Fruit fly (Drosophila melanogaster): ENCODE data around the gene squ.

Gene squ

DNA sequence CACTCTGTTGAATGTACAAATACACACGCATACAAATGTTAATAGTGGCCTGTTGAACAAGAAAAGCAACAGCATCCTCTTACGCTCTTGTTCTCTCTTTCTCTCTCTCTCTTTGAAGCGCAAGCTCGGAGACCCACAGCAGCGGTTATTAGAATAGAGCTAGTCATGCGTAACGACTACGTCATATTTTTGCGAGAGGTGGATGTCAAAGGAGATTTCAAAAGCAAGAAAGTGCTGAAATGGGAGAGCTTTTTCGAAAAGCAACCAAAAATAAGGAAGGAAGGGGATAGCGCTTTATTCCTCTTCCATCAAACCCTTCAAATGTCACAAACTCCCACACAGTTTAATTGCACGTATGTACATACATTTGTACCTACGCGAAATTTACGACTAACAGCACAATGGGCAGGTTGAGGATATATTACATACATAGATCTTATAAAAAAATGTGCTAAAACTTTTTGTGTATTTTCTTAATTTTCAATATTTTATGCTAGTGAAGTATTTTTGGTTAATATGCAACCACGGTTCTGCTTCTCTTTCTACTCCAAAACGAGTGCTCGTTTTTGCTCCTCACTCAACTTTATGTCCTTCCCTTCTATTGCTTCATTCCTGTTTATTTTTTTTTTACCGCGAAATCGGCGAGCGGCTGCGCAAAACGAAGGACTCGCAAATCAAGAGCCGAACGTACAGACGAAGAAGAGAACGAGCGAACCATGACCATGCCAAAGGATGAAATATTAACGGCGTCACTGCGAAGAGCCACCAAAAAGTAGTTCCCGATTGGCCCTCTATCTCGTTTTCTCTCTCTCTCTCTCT is 10.2 kb downstream of the squ start (continued):
- TF ChIP-seq CG4328 (GFP tag; optimal IDR thresholded peaks at IDR 0.05) (no peak), twi (tag; optimal IDR thresholded peaks at IDR 0.05) (no peak), tio (GFP tag; optimal IDR thresholded peaks at IDR 0.05) (peak; percentile 16), sd (tag; optimal IDR thresholded peaks at IDR 0.05) (no peak), cato (GFP tag; optimal IDR thresholded peaks at IDR 0.05; ENCODE audit: borderline replicate concordance) (no peak), sob (GFP tag; IDR thresholded peaks at IDR 0.05) (no peak), tup (GFP tag; optimal IDR thresholded peaks at IDR 0.05) (no peak), Med (GFP tag) (peak; percentile 70), zen (tag; optimal IDR thresholded peaks at IDR 0.05) (no peak), CG17912 (GFP tag; optimal IDR thresholded peaks at IDR 0.05) (no peak), CG2712 (tag; optimal IDR thresholded peaks at IDR 0.05) (no peak), Drgx (GFP tag; IDR thresholded peaks at IDR 0.05) (no peak), NfI (GFP tag; optimal IDR thresholded peaks at IDR 0.05) (peak; percentile 38), Dp (GFP tag; optimal IDR thresholded peaks at IDR 0.05) (no peak), sqz (GFP tag; optimal IDR thresholded peaks at IDR 0.05) (peak; percentile 10), CG17359 (tag; optimal IDR thresholded peaks at IDR 0.05) (no peak), sc (optimal IDR thresholded peaks at IDR 0.05) (no peak), sc (GFP tag; optimal IDR thresholded peaks at IDR 0.05) (no peak), gfzf (GFP tag; optimal IDR thresholded peaks at IDR 0.05) (no peak), Fer1 (GFP tag; optimal IDR thresholded peaks at IDR 0.05) (no peak), CG43689 (GFP tag; IDR thresholded peaks at IDR 0.05) (no peak), CG18764 (GFP tag; optimal IDR thresholded peaks at IDR 0.05) (no peak), Hand (GFP tag; optimal IDR thresholded peaks at IDR 0.05) (no peak), Deaf1 (tag; optimal IDR thresholded peaks at IDR 0.05) (peak; percentile 93), CG5180 (GFP tag; optimal IDR thresholded peaks at IDR 0.05) (no peak), Gug (GFP tag; IDR thresholded peaks at IDR 0.05) (no peak), CG17829 (tag; optimal IDR thresholded peaks at IDR 0.05) (no peak), CG2116 (GFP tag; optimal IDR thresholded peaks at IDR 0.05) (no peak), Dll (GFP tag; IDR thresholded peaks at IDR 0.05; ENCODE audit: partially characterized antibody) (no peak), D19A (tag; optimal IDR thresholded peaks at IDR 0.05) (no peak), Dip2 (GFP tag; IDR thresholded peaks at IDR 0.05) (no peak), gsb-n (tag; optimal IDR thresholded peaks at IDR 0.05) (no peak), gcm2 (GFP tag; optimal IDR thresholded peaks at IDR 0.05) (no peak), CG10274 (GFP tag; optimal IDR thresholded peaks at IDR 0.05) (no peak), CG6254 (GFP tag; optimal IDR thresholded peaks at IDR 0.05) (no peak), Ets65A (GFP tag) (peak; percentile 63), aop (GFP tag; IDR thresholded peaks at IDR 0.05) (no peak), ase (GFP tag; IDR thresholded peaks at IDR 0.05) (no peak), CG7987 (GFP tag; optimal IDR thresholded peaks at IDR 0.05) (no peak), Stat92E (GFP tag; optimal IDR thresholded peaks at IDR 0.05) (no peak), eyg (GFP tag; optimal IDR thresholded peaks at IDR 0.05) (no peak), Taf1 (GFP tag; IDR thresholded peaks at IDR 0.05) (no peak), CG10366 (GFP tag; IDR thresholded peaks at IDR 0.05) (no peak), CG16813 (GFP tag; IDR thresholded peaks at IDR 0.05; ENCODE audit: partially characterized antibody) (no peak), mld (GFP tag; IDR thresholded peaks at IDR 0.05; ENCODE audit: partially characterized antibody) (no peak), Poxn (GFP tag; IDR thresholded peaks at IDR 0.05) (no peak), Doc2 (GFP tag; IDR thresholded peaks at IDR 0.05) (no peak), CG4730 (GFP tag; IDR thresholded peaks at IDR 0.05) (no peak), CG4424 (GFP tag; optimal IDR thresholded peaks at IDR 0.05) (no peak), CG17802 (tag; optimal IDR thresholded peaks at IDR 0.05) (no peak)

All from whole organism, embryonic.